Worm (Caenorhabditis elegans): ENCODE data around the gene T28C6.10.

T28C6.10 gene

DNA sequence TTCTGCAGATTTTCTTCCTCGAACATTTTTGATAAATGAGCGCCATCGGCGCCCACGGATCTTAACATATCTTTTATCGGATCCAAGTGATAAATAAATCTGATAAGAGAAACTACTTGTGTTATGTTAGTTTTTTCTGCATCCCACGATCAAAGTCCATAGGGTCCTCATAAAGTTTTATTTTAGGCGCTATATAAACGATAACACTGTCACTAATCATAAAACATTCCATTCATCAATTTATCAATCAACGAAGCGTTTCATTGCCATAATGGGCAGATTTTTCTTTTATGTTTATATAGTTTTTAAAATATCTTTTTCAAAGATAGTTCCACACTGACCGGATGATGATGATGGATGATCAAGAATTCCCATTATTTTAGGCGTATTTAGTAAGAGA is 46.9 kb downstream of the T28C6.10 start:
- no peak for TF ChIP-seq ama-1 (optimal IDR thresholded peaks at IDR 0.05)
- no peak for TF ChIP-seq ama-1 (GFP tag; optimal IDR thresholded peaks at IDR 0.05)
- no peak for TF ChIP-seq lsl-1 (GFP tag; optimal IDR thresholded peaks at IDR 0.05)
- TF ChIP-seq hrde-1 (tag; optimal IDR thresholded peaks at IDR 0.05; ENCODE audit: borderline replicate concordance), result no peak
- TF ChIP-seq lsy-27 (tag; optimal IDR thresholded peaks at IDR 0.05; ENCODE audit: borderline replicate concordance, insufficient read depth), result no peak
- TF ChIP-seq rpc-1 (optimal IDR thresholded peaks at IDR 0.05), result no peak
- no peak for TF ChIP-seq rpc-1 (tag; optimal IDR thresholded peaks at IDR 0.05)
- TF ChIP-seq tbx-9 (tag; optimal IDR thresholded peaks at IDR 0.05; ENCODE audit: borderline replicate concordance), result no peak
- no peak for TF ChIP-seq ceh-100 (GFP tag; IDR thresholded peaks at IDR 0.05)

DNA sequence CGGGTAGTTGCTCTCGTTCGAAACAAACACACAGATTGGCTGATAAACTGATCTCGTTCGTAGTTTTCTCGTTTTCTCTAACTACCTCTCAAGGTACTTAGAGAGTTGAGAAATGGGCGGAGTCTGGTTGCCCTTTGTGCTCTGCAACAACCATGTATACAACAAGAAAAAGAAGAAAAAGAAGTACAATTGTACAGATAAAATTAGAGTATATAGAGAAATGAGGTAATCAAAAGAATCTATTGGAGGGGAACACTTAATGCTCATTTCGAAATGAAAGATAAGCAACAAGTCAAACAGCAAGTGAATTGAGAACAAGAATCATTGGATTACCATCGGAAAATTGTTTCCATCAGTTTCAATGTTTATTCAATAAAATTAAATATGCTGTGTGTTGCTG is 47.6 kb downstream of the T28C6.10 start, which contains the start of gene C09G9.1:
Gene C09G9.1 (minus strand): TSS at position 143 of the 400 bp plus-strand sequence.
- TF ChIP-seq nhr-90 (tag; optimal IDR thresholded peaks at IDR 0.05) (no peak), pha-4 (tag; optimal IDR thresholded peaks at IDR 0.05) (peak; percentile 10)

DNA sequence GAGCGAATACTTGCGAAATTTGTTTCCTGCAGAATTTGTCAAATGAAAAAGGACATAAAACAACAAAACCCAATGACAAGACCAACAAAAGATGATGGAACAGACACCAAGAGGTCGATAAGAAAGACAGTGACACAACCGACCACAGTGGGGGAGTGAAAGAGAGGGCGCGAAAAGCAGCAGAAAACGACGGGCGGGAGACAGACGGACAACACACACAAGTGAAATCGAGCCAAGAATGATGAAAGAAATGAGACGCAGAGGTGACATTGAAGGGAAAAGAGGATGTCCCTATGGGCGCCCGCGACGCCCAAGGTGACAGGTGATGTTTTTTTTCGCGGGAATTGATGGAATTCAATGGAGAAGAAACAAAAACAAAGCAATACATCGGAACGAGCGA is 48.4 kb downstream of the T28C6.10 start:
- peak; percentile 55; the same call in 1 of the 2 replicates for TF ChIP-seq cebp-1 (GFP tag; IDR thresholded peaks at IDR 0.05)
- TF ChIP-seq cebp-1 (tag; optimal IDR thresholded peaks at IDR 0.05), result peak; percentile 91
- TF ChIP-seq lsy-27 (tag; optimal IDR thresholded peaks at IDR 0.05; ENCODE audit: borderline replicate concordance, insufficient read depth), result no peak
- TF ChIP-seq nfya-1 (tag; optimal IDR thresholded peaks at IDR 0.05; ENCODE audit: borderline replicate concordance, insufficient read depth), result no peak
- TF ChIP-seq mcd-1 (GFP tag; IDR thresholded peaks at IDR 0.05), result 0 out of 2 replicates have a peak, but pooled peaks have one; percentile 32
- TF ChIP-seq nhr-120 (GFP tag; IDR thresholded peaks at IDR 0.05), result no peak
- peak; percentile 55 for TF ChIP-seq B0336.3 (GFP tag; IDR thresholded peaks at IDR 0.05)
- peak; percentile 53 for TF ChIP-seq ztf-18 (tag; optimal IDR thresholded peaks at IDR 0.05)
- peak; percentile 63 for TF ChIP-seq attf-5 (GFP tag; optimal IDR thresholded peaks at IDR 0.05)
- peak; percentile 74 to 90 for TF ChIP-seq let-607 (tag; optimal IDR thresholded peaks at IDR 0.05)
- peak; percentile 44 for TF ChIP-seq somi-1 (GFP tag; optimal IDR thresholded peaks at IDR 0.05)
- peak; percentile 55; the same call in 1 of the 2 replicates for TF ChIP-seq madf-6 (GFP tag; IDR thresholded peaks at IDR 0.05)
- TF ChIP-seq hmg-20 (GFP tag; IDR thresholded peaks at IDR 0.05), result 0 out of 2 replicates have a peak, but pooled peaks have one; percentile 10
- peak; percentile 77; the same call in 1 of the 2 replicates for TF ChIP-seq Y56A3A.18 (GFP tag; IDR thresholded peaks at IDR 0.05)
- no peak for TF ChIP-seq dpff-1 (tag; optimal IDR thresholded peaks at IDR 0.05)
- peak; percentile 33 for TF ChIP-seq snpc-1.3 (tag; optimal IDR thresholded peaks at IDR 0.05; ENCODE audit: insufficient read depth)
- TF ChIP-seq athp-1 (tag; optimal IDR thresholded peaks at IDR 0.05), result peak; percentile 16
- peak; percentile 90 for TF ChIP-seq dox-1 (GFP tag; IDR thresholded peaks at IDR 0.05)
- no peak for TF ChIP-seq Y95B8A.8 (GFP tag; IDR thresholded peaks at IDR 0.05)
- TF ChIP-seq lin-40 (tag; optimal IDR thresholded peaks at IDR 0.05), result peak; percentile 38
- no peak for TF ChIP-seq him-1 (tag; optimal IDR thresholded peaks at IDR 0.05)
- no peak for TF ChIP-seq Y79H2A.3 (GFP tag; conservative IDR thresholded peaks at IDR 0.05)
- TF ChIP-seq lin-54 (GFP tag; optimal IDR thresholded peaks at IDR 0.05), result peak; percentile 20
- peak; percentile 23; the same call in 1 of the 2 replicates for TF ChIP-seq attf-3 (GFP tag; conservative IDR thresholded peaks at IDR 0.05)
- TF ChIP-seq tbp1 (GFP tag; optimal IDR thresholded peaks at IDR 0.05), result peak; percentile 12
- TF ChIP-seq snpc-4 (GFP tag; optimal IDR thresholded peaks at IDR 0.05), result no peak
- peak in 2 of 4 experiments; percentile 30 to 41 for TF ChIP-seq snpc-4 (tag; optimal IDR thresholded peaks at IDR 0.05)
- no peak for TF ChIP-seq rcor-1 (GFP tag; IDR thresholded peaks at IDR 0.05)
- no peak for TF ChIP-seq hsf-1 (GFP tag; IDR thresholded peaks at IDR 0.05)
- no peak for TF ChIP-seq F10E7.11 (tag; optimal IDR thresholded peaks at IDR 0.05)
- TF ChIP-seq ztf-26 (tag; optimal IDR thresholded peaks at IDR 0.05), result peak; percentile 67
- TF ChIP-seq chd-7 (tag; optimal IDR thresholded peaks at IDR 0.05), result no peak
- TF ChIP-seq nfyb-1 (GFP tag; IDR thresholded peaks at IDR 0.05), result peak; percentile 61
- TF ChIP-seq madf-10 (tag; optimal IDR thresholded peaks at IDR 0.05), result peak; percentile 23
- TF ChIP-seq F23B12.7 (tag; optimal IDR thresholded peaks at IDR 0.05; ENCODE audit: insufficient read depth), result peak; percentile 68

Measured in whole organism, young adult.